Worm (Caenorhabditis elegans): ENCODE data around the gene lgc-43.

lgc-43 gene

ce11 chrIV:10565282-10565681, 13.2 kb upstream of the lgc-43 start:
- peak; percentile 68 for TF ChIP-seq ces-1 (GFP tag; optimal IDR thresholded peaks at IDR 0.05)
- no peak for TF ChIP-seq skn-1 (tag; optimal IDR thresholded peaks at IDR 0.05)

- TF ChIP-seq nhr-111 (GFP tag; optimal IDR thresholded peaks at IDR 0.05), result no peak
- TF ChIP-seq unc-62 (GFP tag; optimal IDR thresholded peaks at IDR 0.05 in 1 of 2), result peak in 1 of 2 experiments; percentile 95
- TF ChIP-seq unc-62 (tag; optimal IDR thresholded peaks at IDR 0.05), result no peak
Observed at ce11 chrIV:10567822-10568221, 10.6 kb upstream of the lgc-43 start.

- no peak for TF ChIP-seq vab-7 (GFP tag; IDR thresholded peaks at IDR 0.05)
- no peak for TF ChIP-seq egl-27 (tag; optimal IDR thresholded peaks at IDR 0.05)
- TF ChIP-seq lin-39 (tag; optimal IDR thresholded peaks at IDR 0.05), result no peak
- TF ChIP-seq sdz-12 (GFP tag; optimal IDR thresholded peaks at IDR 0.05), result no peak
- TF ChIP-seq nhr-11 (tag; optimal IDR thresholded peaks at IDR 0.05), result no peak
- TF ChIP-seq nhr-237 (tag; optimal IDR thresholded peaks at IDR 0.05), result no peak
- no peak for TF ChIP-seq nhr-6 (tag; optimal IDR thresholded peaks at IDR 0.05)
- TF ChIP-seq lin-1 (GFP tag; IDR thresholded peaks at IDR 0.05), result no peak
- TF ChIP-seq dmd-6 (GFP tag; IDR thresholded peaks at IDR 0.05), result no peak
- TF ChIP-seq ama-1 (optimal IDR thresholded peaks at IDR 0.05), result no peak
- no peak for TF ChIP-seq D1046.2 (GFP tag; IDR thresholded peaks at IDR 0.05)
- no peak for TF ChIP-seq dpl-1 (GFP tag; optimal IDR thresholded peaks at IDR 0.05)
- no peak for TF ChIP-seq pqm-1 (tag; optimal IDR thresholded peaks at IDR 0.05)
- TF ChIP-seq T20F7.1 (GFP tag; optimal IDR thresholded peaks at IDR 0.05), result no peak
- TF ChIP-seq nhr-10 (tag; optimal IDR thresholded peaks at IDR 0.05), result no peak
Observed at ce11 chrIV:10570065-10570464, 8.4 kb upstream of the lgc-43 start.

- no peak for TF ChIP-seq mxl-3 (GFP tag; optimal IDR thresholded peaks at IDR 0.05)
- no peak for TF ChIP-seq Y5F2A.4 (GFP tag; optimal IDR thresholded peaks at IDR 0.05)
- TF ChIP-seq rbr-2 (tag; optimal IDR thresholded peaks at IDR 0.05), result no peak
- TF ChIP-seq zip-2 (tag; optimal IDR thresholded peaks at IDR 0.05), result no peak
- TF ChIP-seq lim-7 (GFP tag; IDR thresholded peaks at IDR 0.05), result no peak
- no peak for TF ChIP-seq set-16 (GFP tag; IDR thresholded peaks at IDR 0.05)
- TF ChIP-seq daf-16 (GFP tag; optimal IDR thresholded peaks at IDR 0.05), result no peak
- TF ChIP-seq daf-16 (tag; optimal IDR thresholded peaks at IDR 0.05), result no peak
- TF ChIP-seq pqm-1 (tag; optimal IDR thresholded peaks at IDR 0.05), result no peak
- no peak for TF ChIP-seq nhr-237 (tag; optimal IDR thresholded peaks at IDR 0.05)
- TF ChIP-seq mxl-2 (GFP tag; conservative IDR thresholded peaks at IDR 0.05), result no peak
- no peak for TF ChIP-seq saeg-2 (GFP tag; IDR thresholded peaks at IDR 0.05)
- TF ChIP-seq F26F4.8 (GFP tag; conservative IDR thresholded peaks at IDR 0.05), result no peak
Observed at ce11 chrIV:10571020-10571419, 7.4 kb upstream of the lgc-43 start.

ce11 chrIV:10573471-10573870, 5.0 kb upstream of the lgc-43 start:
- no peak for TF ChIP-seq pha-4 (GFP tag; IDR thresholded peaks at IDR 0.05)
- TF ChIP-seq pha-4 (tag; optimal IDR thresholded peaks at IDR 0.05), result no peak
- TF ChIP-seq aly-2 (tag; optimal IDR thresholded peaks at IDR 0.05), result no peak
- TF ChIP-seq ces-1 (GFP tag; optimal IDR thresholded peaks at IDR 0.05), result peak; percentile 81
- TF ChIP-seq F44E2.7 (GFP tag; IDR thresholded peaks at IDR 0.05), result no peak
- TF ChIP-seq fkh-10 (GFP tag; optimal IDR thresholded peaks at IDR 0.05), result peak; percentile 67
- TF ChIP-seq lin-38 (GFP tag; IDR thresholded peaks at IDR 0.05), result no peak
- TF ChIP-seq php-3 (GFP tag; IDR thresholded peaks at IDR 0.05), result no peak

Data from whole organism, L4 larva.